Fruit fly (Drosophila melanogaster): ENCODE results near the gene ghi.

The ghi gene

DNA sequence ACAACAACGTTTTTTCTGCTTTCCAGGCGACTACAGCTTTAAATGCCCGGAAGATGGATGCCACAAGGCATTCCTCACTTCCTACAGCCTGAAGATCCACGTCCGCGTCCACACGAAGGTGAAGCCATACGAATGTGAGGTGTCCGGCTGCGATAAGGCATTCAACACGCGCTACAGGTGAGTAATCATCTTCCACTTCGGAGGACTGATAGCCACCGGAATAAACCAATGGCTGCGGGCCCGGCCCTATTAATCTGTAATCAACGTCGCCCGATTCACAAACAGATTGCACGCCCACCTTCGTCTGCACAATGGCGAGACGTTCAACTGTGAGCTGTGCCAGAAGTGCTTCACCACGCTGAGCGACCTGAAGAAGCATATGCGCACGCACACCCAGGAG lies 15.8 kb upstream of the ghi start:
- TF ChIP-seq EcR (GFP tag; optimal IDR thresholded peaks at IDR 0.05), result no peak
- TF ChIP-seq CG8478 (optimal IDR thresholded peaks at IDR 0.05), result no peak
- TF ChIP-seq Dll (optimal IDR thresholded peaks at IDR 0.05), result no peak

DNA sequence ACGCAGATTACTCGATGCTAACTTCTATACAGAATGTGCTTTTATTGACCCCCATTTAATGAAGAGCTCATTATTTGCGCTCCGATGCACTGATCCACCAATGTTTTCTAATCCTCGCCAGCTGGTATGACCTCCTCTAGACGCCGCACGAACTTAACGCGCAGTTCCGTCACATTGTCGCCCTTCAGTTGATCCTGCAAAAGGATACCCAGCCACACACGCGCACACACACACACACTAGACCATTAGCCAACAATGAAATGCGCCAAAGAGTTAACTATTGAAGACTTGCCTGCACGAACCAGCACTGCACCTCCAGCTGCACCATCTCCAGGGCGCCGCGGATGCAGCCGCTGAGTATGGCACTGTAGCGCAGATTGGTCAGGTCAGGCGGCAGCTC lies 12.8 kb upstream of the ghi start:
- TF ChIP-seq usp (GFP tag; optimal IDR thresholded peaks at IDR 0.05) (no peak), CG8478 (optimal IDR thresholded peaks at IDR 0.05) (no peak), pan (optimal IDR thresholded peaks at IDR 0.05) (no peak), Dll (optimal IDR thresholded peaks at IDR 0.05) (no peak), psq (optimal IDR thresholded peaks at IDR 0.05) (no peak), EcR (GFP tag; optimal IDR thresholded peaks at IDR 0.05) (no peak)

DNA sequence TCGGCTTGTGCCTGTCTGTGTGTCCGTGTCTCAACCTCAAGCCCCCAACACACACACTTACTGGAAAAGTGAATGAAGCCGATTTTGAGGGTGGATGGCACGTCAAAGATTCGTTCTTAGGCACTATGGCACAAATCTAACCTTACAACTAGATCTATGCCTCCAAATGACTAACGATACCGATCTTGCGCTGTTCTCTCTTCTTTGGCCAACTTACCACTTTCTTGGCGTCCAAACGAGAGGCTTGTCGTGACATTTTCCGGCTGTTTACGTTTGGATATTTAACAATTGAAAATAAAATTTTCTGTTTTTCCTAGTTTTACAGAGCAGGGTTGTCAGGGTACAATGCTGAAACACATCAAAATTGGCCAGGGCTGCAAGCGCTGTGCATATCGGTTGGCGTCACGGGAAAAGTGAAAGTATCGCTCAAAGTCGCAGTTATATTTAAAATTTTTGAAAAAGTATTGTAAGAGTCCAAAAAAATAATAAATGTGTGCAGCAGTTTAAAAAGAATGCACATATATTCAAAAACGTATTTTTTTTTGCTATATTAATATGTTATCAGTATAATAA lies 9.7 kb upstream of the ghi start, which contains the start of the genes Bet3 and Nf-YA:
Gene Bet3 (minus strand): TSS at position 361 of the 573 bp plus-strand sequence.
Gene Nf-YA (minus strand): TSS at position 361 of the 573 bp plus-strand sequence.
- TF ChIP-seq Dll (optimal IDR thresholded peaks at IDR 0.05) (no peak), CG8478 (optimal IDR thresholded peaks at IDR 0.05) (no peak), EcR (GFP tag; optimal IDR thresholded peaks at IDR 0.05) (no peak), usp (GFP tag; optimal IDR thresholded peaks at IDR 0.05) (no peak), psq (optimal IDR thresholded peaks at IDR 0.05) (no peak)

DNA sequence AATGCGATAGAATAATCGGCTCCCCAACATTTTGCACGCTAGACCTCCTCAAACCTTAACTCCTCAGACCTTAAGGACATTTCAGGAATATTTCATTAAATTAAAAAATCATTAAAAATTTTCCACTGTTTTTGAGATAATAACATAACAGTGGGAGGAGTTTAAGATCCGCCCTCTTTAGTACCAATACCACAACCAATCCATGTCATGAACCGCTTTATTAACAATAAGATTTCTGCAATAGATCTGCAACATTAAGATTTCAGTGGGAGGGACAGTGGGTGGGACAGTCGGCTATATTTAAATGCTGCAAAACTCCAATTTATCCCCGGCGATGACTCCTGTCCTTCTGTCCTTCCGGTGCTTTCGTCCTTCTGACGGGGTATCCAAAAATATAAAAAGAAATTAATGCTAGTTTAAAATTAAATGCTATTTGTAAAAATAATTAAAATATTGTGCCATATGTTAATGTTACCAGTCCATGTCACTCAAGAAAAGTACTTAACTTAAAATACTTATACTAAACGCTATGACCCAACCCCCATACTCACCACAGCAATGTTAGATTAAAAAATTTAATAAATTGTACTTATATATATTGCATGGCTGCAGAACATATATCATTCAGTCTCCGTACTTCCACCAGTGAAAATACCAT lies 8.9 kb upstream of the ghi start, which contains the start of gene Srg3:
Gene Srg3 (plus strand): TSS at position 608 of the 658 bp plus-strand sequence.
- TF ChIP-seq usp (GFP tag; optimal IDR thresholded peaks at IDR 0.05), result no peak
- TF ChIP-seq pan (optimal IDR thresholded peaks at IDR 0.05), result no peak
- TF ChIP-seq psq (optimal IDR thresholded peaks at IDR 0.05), result no peak
- no peak for TF ChIP-seq Dll (optimal IDR thresholded peaks at IDR 0.05)
- no peak for TF ChIP-seq CG8478 (optimal IDR thresholded peaks at IDR 0.05)
- no peak for TF ChIP-seq EcR (GFP tag; optimal IDR thresholded peaks at IDR 0.05)

DNA sequence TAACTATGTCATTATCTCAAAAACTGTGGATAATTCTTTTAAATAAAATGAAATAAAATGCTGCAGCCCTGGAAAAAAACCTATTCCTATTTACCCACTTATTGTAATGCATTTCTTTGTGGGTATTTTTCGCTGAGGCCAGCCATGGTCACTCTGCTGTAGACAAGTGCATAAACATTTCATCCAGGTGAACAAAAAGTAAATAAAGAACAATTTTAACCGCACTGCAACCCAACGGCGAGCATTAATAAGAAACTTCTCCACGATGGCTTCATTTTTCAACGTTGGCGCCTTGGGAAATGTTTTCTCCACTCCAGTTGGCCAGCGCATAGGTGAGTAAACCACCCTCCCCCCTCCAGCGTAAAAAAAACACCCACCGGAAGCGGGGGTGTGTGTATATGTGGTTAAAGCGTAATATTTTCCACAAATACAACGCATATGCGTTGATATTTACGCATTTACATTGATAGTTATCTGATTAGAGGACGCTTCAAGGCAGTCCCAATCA lies 4.9 kb upstream of the ghi start, which contains the start of gene CG3529:
Gene CG3529 (plus strand): TSS at position 134 of the 508 bp plus-strand sequence.
- TF ChIP-seq CG8478 (optimal IDR thresholded peaks at IDR 0.05) (no peak), psq (optimal IDR thresholded peaks at IDR 0.05) (no peak), usp (GFP tag; optimal IDR thresholded peaks at IDR 0.05) (no peak), Dll (optimal IDR thresholded peaks at IDR 0.05) (no peak), pan (optimal IDR thresholded peaks at IDR 0.05) (no peak), EcR (GFP tag; optimal IDR thresholded peaks at IDR 0.05) (no peak)

DNA sequence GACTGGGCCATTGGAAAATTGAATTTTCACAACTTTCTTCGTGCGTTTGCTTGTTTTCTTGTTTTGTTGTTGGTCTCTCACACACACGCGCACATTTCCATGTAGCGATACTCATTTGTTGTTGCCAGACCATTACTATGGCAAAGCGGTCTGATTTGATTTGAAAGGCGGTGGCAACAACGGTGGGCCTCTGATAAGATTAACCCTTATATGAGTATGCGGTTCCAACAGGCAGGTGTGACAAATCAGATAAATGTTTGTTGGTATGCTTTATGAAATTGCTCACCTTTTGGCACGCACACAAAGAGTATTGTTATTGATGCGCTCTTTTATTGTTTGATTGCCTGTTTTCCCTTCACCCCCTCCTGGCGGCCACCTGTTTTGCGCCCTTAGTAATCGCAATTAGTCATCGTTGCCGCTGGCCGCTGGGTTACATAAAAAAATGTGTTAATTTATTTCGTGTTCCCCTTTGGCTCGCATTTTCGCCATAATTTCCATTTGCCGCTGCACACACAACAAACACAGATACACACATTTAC lies 4.4 kb upstream of the ghi start:
- TF ChIP-seq usp (GFP tag; optimal IDR thresholded peaks at IDR 0.05) (no peak), EcR (GFP tag; optimal IDR thresholded peaks at IDR 0.05) (no peak), Dll (optimal IDR thresholded peaks at IDR 0.05) (no peak), psq (optimal IDR thresholded peaks at IDR 0.05) (no peak), pan (optimal IDR thresholded peaks at IDR 0.05) (no peak), CG8478 (optimal IDR thresholded peaks at IDR 0.05) (no peak)

DNA sequence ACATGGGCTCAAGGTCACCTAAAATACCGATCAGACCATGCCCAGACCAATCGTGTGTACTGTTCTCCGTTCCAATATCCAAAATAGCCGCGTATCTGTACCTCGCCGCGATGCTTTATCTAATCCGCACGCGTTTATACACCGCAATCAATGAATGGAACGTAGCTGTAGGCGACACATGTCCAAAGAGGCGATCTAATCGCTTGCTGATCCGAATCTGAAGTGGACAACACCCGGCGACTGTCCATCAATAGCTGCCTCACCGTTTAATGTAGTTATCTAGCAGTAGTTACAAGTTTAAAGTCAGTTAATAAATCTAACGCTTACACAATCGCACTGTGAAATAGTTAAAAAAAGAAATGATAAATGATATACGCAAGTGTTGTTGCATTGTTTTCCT lies 746 bp downstream of the ghi start:
- no peak for TF ChIP-seq Dll (optimal IDR thresholded peaks at IDR 0.05)
- no peak for TF ChIP-seq pan (optimal IDR thresholded peaks at IDR 0.05)
- TF ChIP-seq EcR (GFP tag; optimal IDR thresholded peaks at IDR 0.05), result no peak
- no peak for TF ChIP-seq usp (GFP tag; optimal IDR thresholded peaks at IDR 0.05)
- TF ChIP-seq psq (optimal IDR thresholded peaks at IDR 0.05), result no peak
- no peak for TF ChIP-seq CG8478 (optimal IDR thresholded peaks at IDR 0.05)

DNA sequence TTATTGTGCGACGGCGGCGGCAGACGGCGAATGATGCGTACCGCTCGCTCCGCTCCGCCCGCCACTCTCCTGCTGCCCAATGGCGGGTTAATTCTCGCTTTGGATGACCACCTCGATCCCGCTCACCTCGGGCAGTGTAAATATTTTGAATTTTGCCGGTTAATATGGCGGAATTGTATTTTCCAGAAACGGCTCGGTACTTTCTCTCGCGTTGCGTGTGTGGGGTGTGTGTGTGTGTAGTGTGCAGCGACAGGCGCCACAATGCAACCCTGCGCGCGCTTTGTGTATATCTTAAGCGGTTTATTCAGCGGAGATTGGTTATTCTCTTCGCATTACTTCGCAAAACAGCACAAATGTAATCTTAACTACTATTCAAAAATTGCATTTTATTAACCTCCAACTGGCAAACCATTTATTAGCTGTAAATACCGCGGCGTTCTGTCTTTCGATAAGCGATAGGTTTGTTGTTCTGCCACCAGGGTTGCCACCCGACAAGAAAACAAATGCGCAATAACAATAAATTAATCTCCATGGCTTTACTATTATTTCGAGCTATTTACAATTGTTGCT lies 4.2 kb downstream of the ghi start, which contains the start of the genes phol and CG3552:
Gene phol (minus strand): TSS at position 463 of the 570 bp plus-strand sequence.
Gene CG3552 (plus strand): TSS at position 500 of the 570 bp plus-strand sequence.
- TF ChIP-seq usp (GFP tag; optimal IDR thresholded peaks at IDR 0.05), result no peak
- TF ChIP-seq pan (optimal IDR thresholded peaks at IDR 0.05), result no peak
- TF ChIP-seq Dll (optimal IDR thresholded peaks at IDR 0.05), result no peak
- TF ChIP-seq psq (optimal IDR thresholded peaks at IDR 0.05), result no peak
- no peak for TF ChIP-seq EcR (GFP tag; optimal IDR thresholded peaks at IDR 0.05)
- TF ChIP-seq CG8478 (optimal IDR thresholded peaks at IDR 0.05), result no peak

DNA sequence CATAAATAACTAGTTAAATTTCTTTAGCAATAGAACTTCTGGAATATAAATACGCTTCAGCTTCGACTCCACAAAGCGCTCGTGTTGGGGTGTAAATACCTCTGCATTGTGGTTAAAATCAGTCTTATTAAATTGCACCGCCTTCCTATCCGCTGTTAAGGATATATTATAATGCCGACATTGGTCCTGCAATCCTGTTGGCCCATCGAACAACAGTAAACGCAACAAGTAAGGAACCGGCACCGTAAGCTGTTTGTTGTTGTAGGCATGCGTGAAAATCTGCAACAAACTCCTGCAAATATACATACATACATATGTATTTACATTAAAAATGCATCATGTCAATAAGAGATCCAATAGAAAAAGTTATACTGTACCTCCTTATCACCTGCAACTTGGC lies 4.7 kb downstream of the ghi start:
- TF ChIP-seq EcR (GFP tag; optimal IDR thresholded peaks at IDR 0.05) (no peak), psq (optimal IDR thresholded peaks at IDR 0.05) (no peak), pan (optimal IDR thresholded peaks at IDR 0.05) (no peak), CG8478 (optimal IDR thresholded peaks at IDR 0.05) (no peak), Dll (optimal IDR thresholded peaks at IDR 0.05) (no peak), usp (GFP tag; optimal IDR thresholded peaks at IDR 0.05) (no peak)

DNA sequence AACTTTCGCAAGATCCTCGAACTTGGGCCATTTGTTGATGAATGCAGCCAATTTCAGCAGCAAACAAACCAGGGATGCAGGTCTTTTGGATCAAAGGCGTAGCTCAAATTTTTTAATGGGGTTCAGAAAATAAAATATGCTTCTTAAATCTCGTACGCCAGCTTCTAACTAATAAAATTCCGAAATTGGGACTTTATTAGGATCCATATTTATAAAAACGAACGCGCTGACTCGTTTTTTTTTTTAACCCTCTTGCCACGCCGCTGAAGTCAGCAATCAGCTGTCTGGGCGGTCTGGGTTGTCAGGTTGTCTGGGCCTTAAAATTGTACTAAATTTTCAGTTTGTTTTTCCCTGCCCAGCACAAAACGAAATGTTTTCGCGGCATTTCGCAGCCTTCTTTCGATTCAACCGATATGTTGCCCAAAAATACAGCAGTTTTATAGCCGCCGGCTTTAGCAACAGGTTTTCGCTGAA lies 6.0 kb downstream of the ghi start, which contains the start of gene CG3437:
Gene CG3437 (minus strand): TSS at position 51 of the 474 bp plus-strand sequence.
- TF ChIP-seq EcR (GFP tag; optimal IDR thresholded peaks at IDR 0.05) (no peak), Dll (optimal IDR thresholded peaks at IDR 0.05) (no peak), psq (optimal IDR thresholded peaks at IDR 0.05) (no peak), pan (optimal IDR thresholded peaks at IDR 0.05) (no peak), usp (GFP tag; optimal IDR thresholded peaks at IDR 0.05) (no peak), CG8478 (optimal IDR thresholded peaks at IDR 0.05) (no peak)

DNA sequence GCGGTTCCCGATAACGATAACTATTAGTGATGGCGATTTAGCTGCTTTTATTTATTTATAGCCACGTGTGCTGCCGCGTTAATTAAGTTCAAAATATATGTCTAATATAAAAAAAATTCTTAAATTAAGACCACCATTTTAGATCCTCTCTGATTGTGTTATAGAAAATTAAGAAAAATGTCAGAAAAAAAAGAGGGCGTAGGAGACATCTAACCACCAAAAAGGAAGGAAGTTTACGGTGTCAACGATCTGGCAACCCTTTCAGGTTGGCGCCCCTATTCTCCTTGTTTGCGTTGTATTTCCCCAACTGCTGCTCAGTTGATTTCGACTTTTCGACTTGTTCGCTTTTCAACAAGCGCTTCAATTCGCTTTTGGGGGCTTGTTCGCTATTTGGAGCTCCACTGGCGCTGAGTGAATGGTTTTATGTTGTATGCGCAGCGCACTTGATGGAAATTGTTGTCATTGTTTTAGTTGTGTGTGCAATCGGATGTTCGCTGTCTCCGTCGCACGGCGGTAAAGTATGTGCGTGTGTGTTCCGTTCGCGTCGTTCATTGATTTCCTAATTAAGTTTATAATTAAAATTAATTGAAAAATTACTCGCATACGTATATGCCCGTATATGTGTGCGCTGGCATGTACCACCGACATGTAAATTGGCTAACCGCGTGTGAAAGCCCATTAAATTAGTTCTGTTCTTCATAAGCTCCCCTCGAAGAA lies 9.3 kb downstream of the ghi start, which contains the start of the genes CG3434 and CG44838:
Gene CG3434 (minus strand): TSS at position 25 of the 717 bp plus-strand sequence.
Gene CG44838 (plus strand): TSS at position 276 of the 717 bp plus-strand sequence.
- TF ChIP-seq EcR (GFP tag; optimal IDR thresholded peaks at IDR 0.05) (no peak), Dll (optimal IDR thresholded peaks at IDR 0.05) (no peak), CG8478 (optimal IDR thresholded peaks at IDR 0.05) (no peak), pan (optimal IDR thresholded peaks at IDR 0.05) (no peak), usp (GFP tag; optimal IDR thresholded peaks at IDR 0.05) (no peak), psq (optimal IDR thresholded peaks at IDR 0.05) (no peak)

All from whole organism.